Fruit fly (Drosophila melanogaster) whole organism, embryonic: ENCODE results near the gene CG13891.
A peak's percentile ranks its signal among the peaks of the same experiment; 100 is the strongest.

Experiments used
- Atf-2 ChIP-seq: fragments of 200-800 bp; sonication (Bioruptor generic); optimal IDR thresholded peaks from 2 replicates; lab custom pipeline; 2016; ENCODE audit warnings: missing biosample characterization, missing genetic modification characterization
- CG11085 ChIP-seq: fragments of 200-800 bp; sonication (Bioruptor generic); IDR thresholded peaks from 2 replicates; pipeline ENCODE4 v1.3.6; 2022; ENCODE audit warnings: missing biosample characterization, missing genetic modification characterization
- CG11398 ChIP-seq: fragments of 200-800 bp; sonication (Bioruptor generic); optimal IDR thresholded peaks from 2 replicates; lab custom pipeline; 2016; ENCODE audit warnings: missing biosample characterization, missing genetic modification characterization
- CG13424 ChIP-seq: fragments of 200-800 bp; sonication (Bioruptor generic); optimal IDR thresholded peaks from 2 replicates; lab custom pipeline; 2019; ENCODE audit warnings: missing biosample characterization, mild to moderate bottlenecking, missing genetic modification characterization, moderate library complexity
- CG14050 ChIP-seq: fragments of 200-800 bp; sonication (Bioruptor generic); IDR thresholded peaks from 3 replicates; pipeline ENCODE4 v1.3.6; 2022; ENCODE audit warnings: missing biosample characterization, missing genetic modification characterization
- CG15073 ChIP-seq: fragments of 200-800 bp; sonication (Bioruptor generic); optimal IDR thresholded peaks from 2 replicates; lab custom pipeline; 2016; ENCODE audit warnings: missing biosample characterization, missing genetic modification characterization
- CG17361 ChIP-seq: fragments of 200-800 bp; sonication (Bioruptor generic); IDR thresholded peaks from 3 replicates; pipeline ENCODE4 v1.3.6; 2022; ENCODE audit warnings: missing biosample characterization, missing genetic modification characterization
- CG2202 ChIP-seq: fragments of 200-800 bp; sonication (Bioruptor generic); optimal IDR thresholded peaks from 2 replicates; lab custom pipeline; 2018; ENCODE audit warnings: missing biosample characterization, mild to moderate bottlenecking, missing genetic modification characterization
- CG2678 ChIP-seq: fragments of 200-800 bp; sonication (Bioruptor generic); optimal IDR thresholded peaks from 3 replicates; lab custom pipeline; 2019; ENCODE audit warnings: missing biosample characterization, mild to moderate bottlenecking, missing genetic modification characterization, moderate library complexity
- CG31441 ChIP-seq: fragments of 200-800 bp; sonication (Bioruptor generic); IDR thresholded peaks from 2 replicates; pipeline ENCODE4 v1.3.6; 2022; ENCODE audit warnings: missing biosample characterization, missing genetic modification characterization
- CG3163 ChIP-seq: fragments of 200-800 bp; sonication (Bioruptor generic); optimal IDR thresholded peaks from 3 replicates; lab custom pipeline; 2016; ENCODE audit warnings: missing biosample characterization, missing genetic modification characterization
- CG33557 ChIP-seq: fragments of 200-800 bp; sonication (Bioruptor generic); optimal IDR thresholded peaks from 2 replicates; lab custom pipeline; 2019; ENCODE audit warnings: missing biosample characterization, mild to moderate bottlenecking, missing genetic modification characterization, moderate library complexity
- CG3838 ChIP-seq: fragments of 200-800 bp; sonication (Bioruptor generic); optimal IDR thresholded peaks from 3 replicates; lab custom pipeline; 2016; ENCODE audit warnings: missing biosample characterization, missing genetic modification characterization
- CG43689 ChIP-seq: fragments of 200-800 bp; sonication (Bioruptor generic); IDR thresholded peaks from 2 replicates; pipeline ENCODE4 v1.3.6; 2022; ENCODE audit warnings: missing biosample characterization, missing genetic modification characterization
- CG6272 ChIP-seq: fragments of 200-800 bp; sonication (Bioruptor generic); IDR thresholded peaks from 2 replicates; pipeline ENCODE4 v1.3.6; 2022; ENCODE audit warnings: missing biosample characterization, missing genetic modification characterization
- CG6791 ChIP-seq: fragments of 200-800 bp; sonication (Bioruptor generic); IDR thresholded peaks from 3 replicates; pipeline ENCODE4 v1.3.6; 2022; ENCODE audit warnings: missing biosample characterization, missing genetic modification characterization; ENCODE audit not compliant: partially characterized antibody
- CG9609 ChIP-seq: fragments of 200-800 bp; sonication (Bioruptor generic); optimal IDR thresholded peaks from 3 replicates; lab custom pipeline; 2016; ENCODE audit warnings: missing biosample characterization, missing genetic modification characterization
- Camta ChIP-seq: fragments of 200-800 bp; sonication (Bioruptor generic); optimal IDR thresholded peaks from 2 replicates; lab custom pipeline; 2016; ENCODE audit warnings: missing biosample characterization, missing genetic modification characterization
- Doc2 ChIP-seq: fragments of 200-800 bp; sonication (Bioruptor generic); IDR thresholded peaks from 2 replicates; pipeline ENCODE4 v1.3.6; 2022; ENCODE audit warnings: missing biosample characterization, missing genetic modification characterization
- Ets65A ChIP-seq: fragments of 200-800 bp; sonication (Bioruptor generic); peaks from one replicate; lab custom pipeline; 2016; ENCODE audit warnings: missing biosample characterization, missing genetic modification characterization
- Fer2 ChIP-seq: fragments of 200-800 bp; sonication (Bioruptor generic); optimal IDR thresholded peaks from 2 replicates; lab custom pipeline; 2018; ENCODE audit warnings: missing biosample characterization, mild to moderate bottlenecking, missing genetic modification characterization, moderate library complexity
- Gsc ChIP-seq: fragments of 200-800 bp; sonication (Bioruptor generic); IDR thresholded peaks from 2 replicates; pipeline ENCODE4 v1.3.6; 2022; ENCODE audit warnings: missing biosample characterization, missing genetic modification characterization
- HLH4C ChIP-seq: fragments of 200-800 bp; sonication (Bioruptor generic); IDR thresholded peaks from 3 replicates; pipeline ENCODE4 v1.3.6; 2022; ENCODE audit warnings: missing biosample characterization, missing genetic modification characterization; ENCODE audit not compliant: partially characterized antibody
- Hmx ChIP-seq: fragments of 200-800 bp; sonication (Bioruptor generic); optimal IDR thresholded peaks from 2 replicates; lab custom pipeline; 2016; ENCODE audit warnings: missing biosample characterization, missing genetic modification characterization
- Hr78 ChIP-seq, 2 experiments: fragments of 200-800 bp in 1 of 2; fragments of >200 bp in 1 of 2; sonication (Bioruptor generic) in 1 of 2; optimal IDR thresholded peaks; 2 replicates each; lab custom pipeline; 2017 to 2019; ENCODE audit warnings: missing biosample characterization in 2 of 2, missing genetic modification characterization in 2 of 2, mild to moderate bottlenecking in 1 of 2, moderate library complexity in 1 of 2
- Lhr ChIP-seq: fragments of 200-800 bp; sonication (Bioruptor generic); optimal IDR thresholded peaks from 3 replicates; lab custom pipeline; 2017; ENCODE audit warnings: mild to moderate bottlenecking, missing biosample characterization, missing genetic modification reagents, missing genetic modification characterization
- Mad ChIP-seq: fragments of 200-800 bp; sonication (Bioruptor generic); optimal IDR thresholded peaks from 2 replicates; lab custom pipeline; 2016; ENCODE audit warnings: missing biosample characterization, missing genetic modification characterization
- NC2α ChIP-seq: fragments of 200-800 bp; sonication (Bioruptor generic); optimal IDR thresholded peaks from 2 replicates; lab custom pipeline; 2016; ENCODE audit warnings: missing biosample characterization, missing genetic modification characterization
- Nf-YB ChIP-seq: fragments of 200-800 bp; sonication (Bioruptor generic); optimal IDR thresholded peaks from 3 replicates; lab custom pipeline; 2019; ENCODE audit warnings: missing biosample characterization, mild to moderate bottlenecking, missing genetic modification characterization, moderate library complexity
- Opbp ChIP-seq: fragments of 200-800 bp; sonication (Bioruptor generic); IDR thresholded peaks from 3 replicates; pipeline ENCODE4 v1.3.6; 2022; ENCODE audit warnings: missing biosample characterization, missing genetic modification characterization; ENCODE audit not compliant: partially characterized antibody
- Stat92E ChIP-seq, 3 experiments: fragments of >200 bp in 2 of 3; fragments of 200-800 bp in 1 of 3; sonication (Bioruptor generic) in 1 of 3; optimal IDR thresholded peaks; 2 replicates each; lab custom pipeline; 2017 to 2019; ENCODE audit warnings: missing biosample characterization in 3 of 3, missing genetic modification characterization in 3 of 3, mild to moderate bottlenecking in 1 of 3, moderate library complexity in 1 of 3
- Trl ChIP-seq, 3 experiments: fragments of >200 bp in 2 of 3; fragments of 200-800 bp in 1 of 3; sonication (Bioruptor generic) in 1 of 3; optimal IDR thresholded peaks; 2 replicates in 1 of 3; 3 replicates in 2 of 3; lab custom pipeline; 2016 to 2017; ENCODE audit warnings: missing biosample characterization in 1 of 3, missing genetic modification characterization in 1 of 3
- Vsx1 ChIP-seq: fragments of 200-800 bp; sonication (Bioruptor generic); optimal IDR thresholded peaks from 2 replicates; lab custom pipeline; 2017; ENCODE audit warnings: missing biosample characterization, mild to moderate bottlenecking, missing genetic modification characterization, missing genetic modification reagents
- btn ChIP-seq: fragments of 200-800 bp; sonication (Bioruptor generic); optimal IDR thresholded peaks from 2 replicates; lab custom pipeline; 2016; ENCODE audit warnings: missing biosample characterization, missing genetic modification characterization
- cato ChIP-seq: fragments of 200-800 bp; sonication (Bioruptor generic); optimal IDR thresholded peaks from 2 replicates; lab custom pipeline; 2016; ENCODE audit warnings: missing biosample characterization, missing genetic modification characterization, borderline replicate concordance
- crp ChIP-seq, 2 experiments: fragments of 200-800 bp; sonication (Bioruptor generic); optimal IDR thresholded peaks; 2 replicates in 1 of 2; 3 replicates in 1 of 2; lab custom pipeline; 2017; ENCODE audit warnings: missing biosample characterization in 2 of 2, missing genetic modification characterization in 2 of 2, mild to moderate bottlenecking in 1 of 2, moderate library complexity in 1 of 2
- cwo ChIP-seq: fragments of 200-800 bp; sonication (Bioruptor generic); optimal IDR thresholded peaks from 3 replicates; lab custom pipeline; 2017; ENCODE audit warnings: missing biosample characterization, missing genetic modification characterization, mild to moderate bottlenecking, moderate library complexity, missing genetic modification reagents
- dimm ChIP-seq: fragments of 200-800 bp; sonication (Bioruptor generic); IDR thresholded peaks from 2 replicates; pipeline ENCODE4 v1.3.6; 2022; ENCODE audit warnings: missing biosample characterization, missing genetic modification characterization
- disco-r ChIP-seq: fragments of 200-800 bp; sonication (Bioruptor generic); optimal IDR thresholded peaks from 2 replicates; lab custom pipeline; 2016; ENCODE audit warnings: missing biosample characterization, missing genetic modification characterization
- gcm2 ChIP-seq: fragments of 200-800 bp; sonication (Bioruptor generic); optimal IDR thresholded peaks from 2 replicates; lab custom pipeline; 2016; ENCODE audit warnings: missing biosample characterization, missing genetic modification characterization
- gt ChIP-seq: fragments of 200-800 bp; sonication (Bioruptor generic); IDR thresholded peaks from 2 replicates; pipeline ENCODE4 v1.3.6; 2022; ENCODE audit warnings: missing biosample characterization, missing genetic modification characterization
- lola ChIP-seq, 3 experiments: fragments of >200 bp in 2 of 3; fragments of 200-800 bp in 1 of 3; sonication (Bioruptor generic) in 1 of 3; optimal IDR thresholded peaks; 2 replicates each; lab custom pipeline; 2017 to 2019; ENCODE audit warnings: missing biosample characterization in 3 of 3, missing genetic modification characterization in 3 of 3, mild to moderate bottlenecking in 1 of 3, moderate library complexity in 1 of 3
- maf-S ChIP-seq: fragments of 200-800 bp; sonication (Bioruptor generic); optimal IDR thresholded peaks from 2 replicates; lab custom pipeline; 2016; ENCODE audit warnings: missing biosample characterization, missing genetic modification characterization
- prd ChIP-seq, 3 experiments: fragments of >200 bp in 2 of 3; fragments of 200-800 bp in 1 of 3; sonication (Bioruptor generic) in 1 of 3; optimal IDR thresholded peaks in 2 of 3; IDR thresholded peaks in 1 of 3; 2 replicates in 2 of 3; 3 replicates in 1 of 3; pipeline versions ENCODE4 v1.3.6 to Lab custom; 2017 to 2022; ENCODE audit warnings: missing biosample characterization in 1 of 3, missing genetic modification characterization in 1 of 3
- ranshi ChIP-seq: fragments of 200-800 bp; sonication (Bioruptor generic); IDR thresholded peaks from 2 replicates; pipeline ENCODE4 v1.3.6; 2022; ENCODE audit warnings: missing biosample characterization, missing genetic modification characterization
- salm ChIP-seq: fragments of 200-800 bp; sonication (Bioruptor generic); optimal IDR thresholded peaks from 2 replicates; lab custom pipeline; 2018; ENCODE audit warnings: missing biosample characterization, mild to moderate bottlenecking, missing genetic modification characterization
- sd ChIP-seq: fragments of 200-800 bp; sonication (Bioruptor generic); optimal IDR thresholded peaks from 3 replicates; lab custom pipeline; 2018; ENCODE audit warnings: missing biosample characterization, mild to moderate bottlenecking, missing genetic modification characterization, moderate library complexity
- stc ChIP-seq: fragments of 200-800 bp; sonication (Bioruptor generic); IDR thresholded peaks from 2 replicates; pipeline ENCODE4 v1.3.6; 2022; ENCODE audit warnings: missing biosample characterization, missing genetic modification characterization
- tio ChIP-seq: fragments of 200-800 bp; sonication (Bioruptor generic); optimal IDR thresholded peaks from 2 replicates; lab custom pipeline; 2017; ENCODE audit warnings: missing biosample characterization, missing genetic modification characterization, inconsistent platforms
- wdn ChIP-seq: fragments of 200-800 bp; sonication (Bioruptor generic); IDR thresholded peaks from 2 replicates; pipeline ENCODE4 v1.3.6; 2022; ENCODE audit warnings: missing biosample characterization, missing genetic modification characterization

The CG13891 gene

DNA sequence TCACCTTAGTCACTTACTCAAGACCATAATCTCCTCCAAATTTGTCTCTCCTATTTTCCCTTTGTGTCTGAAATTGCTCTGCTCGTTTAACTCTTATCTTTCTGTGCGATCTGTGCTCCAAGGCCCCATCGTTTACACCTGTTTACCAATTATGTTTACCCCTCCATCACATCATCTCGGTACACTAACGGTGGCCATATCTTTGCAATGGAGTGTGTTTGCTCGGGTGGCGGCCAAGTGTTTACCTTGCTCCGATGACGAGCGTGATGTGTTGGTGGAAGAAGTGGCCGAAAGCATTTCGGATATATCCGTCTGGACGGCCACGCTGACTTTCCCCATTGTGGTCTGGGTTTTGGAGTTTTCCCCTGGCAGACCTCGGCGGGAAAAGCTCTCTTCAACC, 6.5 kb upstream of the CG13891 start (continued):
- no peak for TF ChIP-seq cato (GFP tag; lab: Kevin White, UChicago)
- no peak for TF ChIP-seq Doc2 (GFP tag; lab: Robert Waterston, UW)
- TF ChIP-seq tio (GFP tag; lab: Kevin White, UChicago), result no peak
- no peak for TF ChIP-seq CG6791 (GFP tag; lab: Robert Waterston, UW)
- no peak for TF ChIP-seq CG11085 (GFP tag; lab: Robert Waterston, UW)
- no peak for TF ChIP-seq CG43689
- no peak for TF ChIP-seq CG14050 (GFP tag; lab: Robert Waterston, UW)
- TF ChIP-seq wdn (GFP tag; lab: Robert Waterston, UW), result no peak
- no peak for TF ChIP-seq gt (GFP tag; lab: Robert Waterston, UW)
- no peak for TF ChIP-seq CG3838
- TF ChIP-seq Trl (optimal IDR thresholded peaks at IDR 0.05; lab: Kevin White, UChicago), result no peak
- TF ChIP-seq Trl (GFP tag; optimal IDR thresholded peaks at IDR 0.05; lab: Kevin White, UChicago), result no peak
- TF ChIP-seq CG33557 (GFP tag; lab: Kevin White, UChicago), result peak; percentile 49
- no peak for TF ChIP-seq Camta (GFP tag; lab: Kevin White, UChicago)
- TF ChIP-seq CG13424 (tag; lab: Kevin White, UChicago), result peak; percentile 71
- TF ChIP-seq CG2202, result peak; percentile 56
- peak; percentile 44; the same call in 1 of the 2 replicates for TF ChIP-seq stc (GFP tag; lab: Robert Waterston, UW)
- TF ChIP-seq Atf-2 (GFP tag; lab: Kevin White, UChicago), result no peak
- TF ChIP-seq sd (tag; lab: Kevin White, UChicago), result peak; percentile 1
- TF ChIP-seq prd (optimal IDR thresholded peaks at IDR 0.05; lab: Kevin White, UChicago), result no peak
- peak; percentile 30; the same call in 1 of the 3 replicates for TF ChIP-seq prd (GFP tag; IDR thresholded peaks at IDR 0.05; lab: Robert Waterston, UW)
- no peak for TF ChIP-seq Opbp
- TF ChIP-seq Hmx (GFP tag; lab: Kevin White, UChicago), result no peak
- no peak for TF ChIP-seq lola (GFP tag; optimal IDR thresholded peaks at IDR 0.05; lab: Kevin White, UChicago)
- TF ChIP-seq Stat92E (GFP tag; optimal IDR thresholded peaks at IDR 0.05; lab: Kevin White, UChicago), result no peak
- TF ChIP-seq CG17361 (GFP tag; lab: Robert Waterston, UW), result no peak
- no peak for TF ChIP-seq btn (GFP tag; lab: Kevin White, UChicago)
- TF ChIP-seq Vsx1 (GFP tag; lab: Kevin White, UChicago), result peak; percentile 63
- peak; percentile 43; the same call in 1 of the 2 replicates for TF ChIP-seq ranshi
- TF ChIP-seq NC2α (GFP tag; lab: Kevin White, UChicago), result no peak
- TF ChIP-seq CG9609, result no peak
- peak; percentile 64 for TF ChIP-seq salm (tag; lab: Kevin White, UChicago)
- no peak for TF ChIP-seq Hr78 (GFP tag; optimal IDR thresholded peaks at IDR 0.05; lab: Kevin White, UChicago)
- no peak for TF ChIP-seq CG11398
- peak; percentile 77 for TF ChIP-seq CG2678 (tag; lab: Kevin White, UChicago)
- peak; percentile 26 for TF ChIP-seq Lhr (GFP tag; lab: Kevin White, UChicago)
- TF ChIP-seq Gsc (GFP tag; lab: Robert Waterston, UW), result no peak
- TF ChIP-seq gcm2, result no peak
- TF ChIP-seq Ets65A, result no peak
- TF ChIP-seq crp (GFP tag; optimal IDR thresholded peaks at IDR 0.05; lab: Kevin White, UChicago), result no peak
- TF ChIP-seq HLH4C (GFP tag; lab: Robert Waterston, UW), result no peak
- peak; percentile 20 for TF ChIP-seq Nf-YB (GFP tag; lab: Kevin White, UChicago)
- TF ChIP-seq maf-S, result no peak
- TF ChIP-seq CG6272 (GFP tag; lab: Robert Waterston, UW), result no peak
- peak; percentile 64 for TF ChIP-seq Fer2 (tag; lab: Kevin White, UChicago)
- no peak for TF ChIP-seq dimm (GFP tag; lab: Robert Waterston, UW)
- no peak for TF ChIP-seq disco-r
- TF ChIP-seq CG31441, result no peak; the same call in 1 of the 2 replicates
- peak; percentile 4 for TF ChIP-seq CG3163 (GFP tag; lab: Kevin White, UChicago)
- peak; percentile 15 for TF ChIP-seq cwo
- no peak for TF ChIP-seq Mad (GFP tag; lab: Kevin White, UChicago)
- no peak for TF ChIP-seq CG15073 (GFP tag; lab: Kevin White, UChicago)
